Worm (Caenorhabditis elegans) whole organism, mixed stage, embryonic: ENCODE measurements around the gene Y105C5B.8.

Source experiments
- ceh-83 ChIP-seq: fragments of 200-800 bp; sonication (Bioruptor generic); optimal IDR thresholded peaks from 2 replicates; lab custom pipeline; 2018; ENCODE audit warnings: mild to moderate bottlenecking, missing genetic modification characterization, missing compliant biosample characterization
- drap-1 ChIP-seq: fragments of 200-800 bp; sonication (Bioruptor generic); optimal IDR thresholded peaks from 3 replicates; lab custom pipeline; 2018; ENCODE audit warnings: mild to moderate bottlenecking, missing genetic modification characterization, missing compliant biosample characterization
- lin-13 ChIP-seq: fragments of 150-350 bp; optimal IDR thresholded peaks from 2 replicates; lab custom pipeline; 2014; ENCODE audit warnings: missing biosample characterization, missing genetic modification characterization
- mep-1 ChIP-seq: fragments of 150-350 bp; optimal IDR thresholded peaks from 2 replicates; lab custom pipeline; 2017; ENCODE audit warnings: missing biosample characterization, missing genetic modification reagents, missing genetic modification characterization, inconsistent platforms
- nhr-12 ChIP-seq: fragments of 150-350 bp; optimal IDR thresholded peaks from 2 replicates; lab custom pipeline; 2014; ENCODE audit warnings: missing biosample characterization, missing genetic modification characterization
- pha-4 ChIP-seq: fragments of 150-350 bp; optimal IDR thresholded peaks from 2 replicates; lab custom pipeline; 2018; ENCODE audit warnings: missing biosample characterization, missing genetic modification reagents, missing genetic modification characterization
- snpc-4 ChIP-seq: fragments of 150-350 bp; optimal IDR thresholded peaks from 2 replicates; lab custom pipeline; 2014; ENCODE audit warnings: missing biosample characterization, missing genetic modification characterization
- sptf-1 ChIP-seq: sonication (generic microtip); optimal IDR thresholded peaks from 2 replicates; lab custom pipeline; 2017; ENCODE audit warnings: mild to moderate bottlenecking, missing genetic modification characterization, moderate library complexity, missing compliant biosample characterization
- tbx-8 ChIP-seq: fragments of 200-800 bp; sonication (Bioruptor generic); optimal IDR thresholded peaks from 2 replicates; lab custom pipeline; 2018; ENCODE audit warnings: mild to moderate bottlenecking, missing genetic modification characterization, moderate library complexity, missing compliant biosample characterization
- unc-39 ChIP-seq: fragments of 150-350 bp; optimal IDR thresholded peaks from 2 replicates; lab custom pipeline; 2014; ENCODE audit warnings: missing biosample characterization, missing genetic modification characterization
- unc-62 ChIP-seq: fragments of 150-350 bp; optimal IDR thresholded peaks from 2 replicates; lab custom pipeline; 2014; ENCODE audit warnings: missing biosample characterization, missing genetic modification reagents, missing genetic modification characterization

- TF ChIP-seq mep-1 (no peak), unc-39 (tag; lab: Kevin White, UChicago) (no peak), tbx-8 (no peak), nhr-12 (tag; lab: Kevin White, UChicago) (no peak), unc-62 (no peak), ceh-83 (GFP tag; lab: Kevin White, UChicago) (no peak), drap-1 (GFP tag; lab: Kevin White, UChicago) (no peak), lin-13 (tag; lab: Kevin White, UChicago) (no peak), pha-4 (tag; lab: Kevin White, UChicago) (no peak), snpc-4 (tag; lab: Kevin White, UChicago) (no peak), sptf-1 (no peak)
Measured at ce11 chrIV:15940811-15941210, 14.2 kb upstream of the Y105C5B.8 start.
